Fruit fly (Drosophila melanogaster) whole organism, embryonic: ENCODE results near the gene NELF-B.

Experiments used
- Awh ChIP-seq: fragments of 200-800 bp; sonication (Bioruptor generic); IDR thresholded peaks from 2 replicates; pipeline ENCODE4, ENCODE4 v1.3.6; 2022; ENCODE audit warnings: missing biosample characterization, missing genetic modification characterization
- Bgb ChIP-seq: fragments of 200-800 bp; sonication (Bioruptor generic); IDR thresholded peaks from 2 replicates; pipeline ENCODE4 v1.3.6; 2022; ENCODE audit warnings: missing biosample characterization, missing genetic modification characterization; ENCODE audit not compliant: partially characterized antibody
- CG10209 ChIP-seq: fragments of 200-800 bp; sonication (Bioruptor generic); optimal IDR thresholded peaks from 3 replicates; lab custom pipeline; 2017; ENCODE audit warnings: missing biosample characterization, mild to moderate bottlenecking, missing genetic modification characterization, missing genetic modification reagents
- CG11247 ChIP-seq: fragments of 200-800 bp; sonication (Bioruptor generic); IDR thresholded peaks from 2 replicates; pipeline ENCODE4 v1.3.6; 2022; ENCODE audit warnings: missing biosample characterization, missing genetic modification characterization
- CG11398 ChIP-seq: fragments of 200-800 bp; sonication (Bioruptor generic); optimal IDR thresholded peaks from 2 replicates; lab custom pipeline; 2016; ENCODE audit warnings: missing biosample characterization, missing genetic modification characterization
- CG13123 ChIP-seq: fragments of 200-800 bp; sonication (Bioruptor generic); optimal IDR thresholded peaks from 2 replicates; lab custom pipeline; 2016; ENCODE audit warnings: missing biosample characterization, missing genetic modification characterization
- CG14965 ChIP-seq: fragments of 200-800 bp; sonication (Bioruptor generic); optimal IDR thresholded peaks from 2 replicates; lab custom pipeline; 2016; ENCODE audit warnings: missing biosample characterization, missing genetic modification characterization, borderline replicate concordance
- CG17829 ChIP-seq: fragments of 200-800 bp; optimal IDR thresholded peaks from 2 replicates; lab custom pipeline; 2019; ENCODE audit warnings: missing biosample characterization, mild to moderate bottlenecking, missing genetic modification characterization, moderate library complexity
- CG2199 ChIP-seq: fragments of 200-800 bp; sonication (Bioruptor generic); IDR thresholded peaks from 3 replicates; pipeline ENCODE4 v1.3.6; 2022; ENCODE audit warnings: missing biosample characterization, missing genetic modification characterization
- CG30431 ChIP-seq: fragments of 200-800 bp; sonication (Bioruptor generic); optimal IDR thresholded peaks from 2 replicates; lab custom pipeline; 2017; ENCODE audit warnings: missing biosample characterization, missing genetic modification characterization
- CG31224 ChIP-seq: fragments of 200-800 bp; sonication (Bioruptor generic); IDR thresholded peaks from 2 replicates; pipeline ENCODE4 v1.3.6; 2022; ENCODE audit warnings: missing biosample characterization, missing genetic modification characterization
- CG32772 ChIP-seq: fragments of 200-800 bp; sonication (Bioruptor generic); IDR thresholded peaks from 2 replicates; pipeline ENCODE4 v1.3.6; 2022; ENCODE audit warnings: missing biosample characterization, missing genetic modification characterization
- CG4854 ChIP-seq: fragments of 200-800 bp; sonication (Bioruptor generic); optimal IDR thresholded peaks from 2 replicates; lab custom pipeline; 2016; ENCODE audit warnings: missing biosample characterization, missing genetic modification characterization, inconsistent platforms
- CG7928 ChIP-seq: fragments of 200-800 bp; sonication (Bioruptor generic); optimal IDR thresholded peaks from 2 replicates; lab custom pipeline; 2017; ENCODE audit warnings: missing biosample characterization, mild to moderate bottlenecking, missing genetic modification characterization
- CG8281 ChIP-seq: fragments of 200-800 bp; sonication (Bioruptor generic); optimal IDR thresholded peaks from 2 replicates; lab custom pipeline; 2018; ENCODE audit warnings: missing biosample characterization, mild to moderate bottlenecking, missing genetic modification characterization, moderate library complexity
- Doc2 ChIP-seq: fragments of 200-800 bp; sonication (Bioruptor generic); IDR thresholded peaks from 2 replicates; pipeline ENCODE4 v1.3.6; 2022; ENCODE audit warnings: missing biosample characterization, missing genetic modification characterization
- Elba2 ChIP-seq: fragments of 200-800 bp; sonication (Bioruptor generic); optimal IDR thresholded peaks from 3 replicates; lab custom pipeline; 2016; ENCODE audit warnings: missing biosample characterization, missing genetic modification characterization
- Ets97D ChIP-seq: fragments of 200-800 bp; sonication (Bioruptor generic); optimal IDR thresholded peaks from 3 replicates; lab custom pipeline; 2016; ENCODE audit warnings: missing biosample characterization, missing genetic modification characterization
- HLH3B ChIP-seq: fragments of 200-800 bp; sonication (Bioruptor generic); IDR thresholded peaks from 2 replicates; pipeline ENCODE4 v1.3.6; 2022; ENCODE audit warnings: missing biosample characterization, missing genetic modification characterization
- Hey ChIP-seq: fragments of 200-800 bp; sonication (Bioruptor generic); optimal IDR thresholded peaks from 3 replicates; lab custom pipeline; 2018; ENCODE audit warnings: missing biosample characterization, mild to moderate bottlenecking, missing genetic modification characterization
- Hmr ChIP-seq: fragments of 200-800 bp; sonication (Bioruptor generic); optimal IDR thresholded peaks from 3 replicates; lab custom pipeline; 2017; ENCODE audit warnings: mild to moderate bottlenecking, missing biosample characterization, missing genetic modification reagents, missing genetic modification characterization
- Jarid2 ChIP-seq: fragments of 200-800 bp; sonication (Bioruptor generic); optimal IDR thresholded peaks from 3 replicates; lab custom pipeline; 2017; ENCODE audit warnings: mild to moderate bottlenecking, missing biosample characterization, missing genetic modification reagents, missing genetic modification characterization
- Mrtf ChIP-seq: fragments of 200-800 bp; sonication (Bioruptor generic); IDR thresholded peaks from 3 replicates; pipeline ENCODE4 v1.3.6; 2022; ENCODE audit warnings: missing biosample characterization, missing genetic modification characterization
- Myb ChIP-seq: fragments of 200-800 bp; sonication (Bioruptor generic); optimal IDR thresholded peaks from 2 replicates; lab custom pipeline; 2016; ENCODE audit warnings: missing biosample characterization, missing genetic modification characterization
- NC2α ChIP-seq: fragments of 200-800 bp; sonication (Bioruptor generic); optimal IDR thresholded peaks from 2 replicates; lab custom pipeline; 2016; ENCODE audit warnings: missing biosample characterization, missing genetic modification characterization
- PHDP ChIP-seq: fragments of 200-800 bp; sonication (Bioruptor generic); optimal IDR thresholded peaks from 3 replicates; lab custom pipeline; 2018; ENCODE audit warnings: missing biosample characterization, mild to moderate bottlenecking, missing genetic modification characterization, moderate library complexity
- Pdp1 ChIP-seq, 2 experiments: fragments of 200-800 bp; sonication (Bioruptor generic); optimal IDR thresholded peaks; 3 replicates each; lab custom pipeline; 2016; ENCODE audit warnings: missing biosample characterization in 2 of 2, missing genetic modification characterization in 2 of 2, mild to moderate bottlenecking in 1 of 2, moderate library complexity in 1 of 2
- Ptx1 ChIP-seq: fragments of 200-800 bp; sonication (Bioruptor generic); IDR thresholded peaks from 2 replicates; pipeline ENCODE4 v1.3.6; 2022; ENCODE audit warnings: missing biosample characterization, missing genetic modification characterization
- Rx ChIP-seq: fragments of 200-800 bp; sonication (Bioruptor generic); IDR thresholded peaks from 2 replicates; pipeline ENCODE4 v1.3.6; 2022; ENCODE audit warnings: missing biosample characterization, missing genetic modification characterization
- Sin3A ChIP-seq: fragments of >200 bp; optimal IDR thresholded peaks from 2 replicates; lab custom pipeline; 2018
- Stat92E ChIP-seq, 3 experiments: fragments of >200 bp in 2 of 3; fragments of 200-800 bp in 1 of 3; sonication (Bioruptor generic) in 1 of 3; optimal IDR thresholded peaks; 2 replicates each; lab custom pipeline; 2017 to 2019; ENCODE audit warnings: missing biosample characterization in 3 of 3, missing genetic modification characterization in 3 of 3, mild to moderate bottlenecking in 1 of 3, moderate library complexity in 1 of 3
- Usf ChIP-seq: fragments of 200-800 bp; sonication (Bioruptor generic); optimal IDR thresholded peaks from 2 replicates; lab custom pipeline; 2017; ENCODE audit warnings: missing genotype, missing biosample characterization, missing genetic modification characterization
- bbx ChIP-seq: fragments of 200-800 bp; sonication (Bioruptor generic); IDR thresholded peaks from 2 replicates; pipeline ENCODE4 v1.3.6; 2022; ENCODE audit warnings: missing biosample characterization, missing genetic modification characterization; ENCODE audit not compliant: partially characterized antibody
- esg ChIP-seq: fragments of 200-800 bp; sonication (Bioruptor generic); conservative IDR thresholded peaks from 2 replicates; pipeline ENCODE4 v1.3.6; 2022; ENCODE audit warnings: missing biosample characterization, missing genetic modification characterization
- gcm2 ChIP-seq: fragments of 200-800 bp; sonication (Bioruptor generic); optimal IDR thresholded peaks from 2 replicates; lab custom pipeline; 2016; ENCODE audit warnings: missing biosample characterization, missing genetic modification characterization
- grn ChIP-seq: fragments of 200-800 bp; sonication (Bioruptor generic); optimal IDR thresholded peaks from 3 replicates; lab custom pipeline; 2017; ENCODE audit warnings: missing biosample characterization, missing genetic modification characterization
- gsb ChIP-seq: fragments of 200-800 bp; sonication (Bioruptor generic); IDR thresholded peaks from 2 replicates; pipeline ENCODE4 v1.3.6; 2022; ENCODE audit warnings: missing biosample characterization, missing genetic modification characterization
- h ChIP-seq: fragments of >200 bp; optimal IDR thresholded peaks from 2 replicates; lab custom pipeline; 2017
- klu ChIP-seq: fragments of 200-800 bp; sonication (Bioruptor generic); IDR thresholded peaks from 2 replicates; pipeline ENCODE4 v1.3.6; 2022; ENCODE audit warnings: missing biosample characterization, missing genetic modification characterization
- odd ChIP-seq: fragments of 200-800 bp; sonication (Bioruptor generic); optimal IDR thresholded peaks from 2 replicates; lab custom pipeline; 2017; ENCODE audit warnings: missing biosample characterization, mild to moderate bottlenecking, missing genetic modification characterization
- pfk ChIP-seq: fragments of 200-800 bp; sonication (Bioruptor generic); optimal IDR thresholded peaks from 2 replicates; lab custom pipeline; 2018; ENCODE audit warnings: missing biosample characterization, mild to moderate bottlenecking, missing genetic modification characterization, moderate library complexity
- pzg ChIP-seq: fragments of 200-800 bp; sonication (Bioruptor generic); optimal IDR thresholded peaks from 3 replicates; lab custom pipeline; 2018; ENCODE audit warnings: missing biosample characterization, mild to moderate bottlenecking, missing genetic modification characterization, moderate library complexity
- ranshi ChIP-seq: fragments of 200-800 bp; sonication (Bioruptor generic); IDR thresholded peaks from 2 replicates; pipeline ENCODE4 v1.3.6; 2022; ENCODE audit warnings: missing biosample characterization, missing genetic modification characterization
- sc ChIP-seq, 3 experiments: fragments of >200 bp in 2 of 3; fragments of 200-800 bp in 1 of 3; sonication (Bioruptor generic) in 1 of 3; optimal IDR thresholded peaks; 2 replicates in 2 of 3; 3 replicates in 1 of 3; lab custom pipeline; 2017; ENCODE audit warnings: mild to moderate bottlenecking in 1 of 3, missing biosample characterization in 1 of 3, missing genetic modification characterization in 1 of 3, missing genetic modification reagents in 1 of 3
- seq ChIP-seq: fragments of 200-800 bp; sonication (Bioruptor generic); IDR thresholded peaks from 2 replicates; pipeline ENCODE4 v1.3.6; 2022; ENCODE audit warnings: missing biosample characterization, missing genetic modification characterization
- sim ChIP-seq: fragments of 200-800 bp; sonication (Bioruptor generic); IDR thresholded peaks from 2 replicates; pipeline ENCODE4 v1.3.6; 2022; ENCODE audit warnings: missing biosample characterization, missing genetic modification characterization
- sisA ChIP-seq: fragments of 200-800 bp; sonication (Bioruptor generic); IDR thresholded peaks from 2 replicates; pipeline ENCODE4 v1.3.6; 2022; ENCODE audit warnings: missing biosample characterization, missing genetic modification characterization
- stc ChIP-seq: fragments of 200-800 bp; sonication (Bioruptor generic); IDR thresholded peaks from 2 replicates; pipeline ENCODE4 v1.3.6; 2022; ENCODE audit warnings: missing biosample characterization, missing genetic modification characterization
- stwl ChIP-seq: fragments of 200-800 bp; sonication (Bioruptor generic); optimal IDR thresholded peaks from 3 replicates; lab custom pipeline; 2018; ENCODE audit warnings: missing biosample characterization, mild to moderate bottlenecking, missing genetic modification characterization, moderate library complexity
- tap ChIP-seq: fragments of 200-800 bp; optimal IDR thresholded peaks from 3 replicates; lab custom pipeline; 2019; ENCODE audit warnings: missing biosample characterization, mild to moderate bottlenecking, missing genetic modification characterization, moderate library complexity

The NELF-B gene

dm6 chrX:7710439-7711154, 17.6 kb downstream of the NELF-B start (continued):
- TF ChIP-seq Elba2 (GFP tag; lab: Kevin White, UChicago), result no peak
- TF ChIP-seq Mrtf, result no peak
- no peak for TF ChIP-seq NC2α
- no peak for TF ChIP-seq Doc2 (GFP tag; lab: Robert Waterston, UW)
- TF ChIP-seq pfk, result no peak
- no peak for TF ChIP-seq CG7928 (GFP tag; lab: Kevin White, UChicago)
- TF ChIP-seq sc (optimal IDR thresholded peaks at IDR 0.05; lab: Kevin White, UChicago), result no peak
- no peak for TF ChIP-seq sc (GFP tag; optimal IDR thresholded peaks at IDR 0.05; lab: Kevin White, UChicago)
- no peak for TF ChIP-seq sisA (GFP tag; lab: Robert Waterston, UW)
- 0 out of 2 replicates have a peak, but pooled peaks have one; percentile 38 for TF ChIP-seq CG11247 (GFP tag; lab: Robert Waterston, UW)
- no peak for TF ChIP-seq tap (tag; lab: Kevin White, UChicago)
- TF ChIP-seq PHDP, result no peak
- TF ChIP-seq seq (GFP tag; lab: Robert Waterston, UW), result no peak
- no peak for TF ChIP-seq HLH3B (GFP tag; lab: Robert Waterston, UW)
- peak; percentile 66 for TF ChIP-seq pzg (GFP tag; lab: Kevin White, UChicago)
- peak; percentile 100 for TF ChIP-seq Myb (GFP tag; lab: Kevin White, UChicago)
- peak; percentile 78 for TF ChIP-seq CG10209 (GFP tag; lab: Kevin White, UChicago)
- no peak for TF ChIP-seq grn (GFP tag; lab: Kevin White, UChicago)
- TF ChIP-seq Pdp1 (GFP tag; optimal IDR thresholded peaks at IDR 0.05; lab: Kevin White, UChicago), result peak; percentile 41 to 72
- TF ChIP-seq stc (GFP tag; lab: Robert Waterston, UW), result no peak
- no peak for TF ChIP-seq Awh (GFP tag; lab: Robert Waterston, UW)
- no peak for TF ChIP-seq gsb (GFP tag; lab: Robert Waterston, UW)
- TF ChIP-seq Hey, result no peak
- TF ChIP-seq CG32772 (GFP tag; lab: Robert Waterston, UW), result 0 out of 2 replicates have a peak, but pooled peaks have one; percentile 34
- peak; percentile 51 for TF ChIP-seq Ets97D (GFP tag; lab: Kevin White, UChicago)
- TF ChIP-seq CG11398 (GFP tag; lab: Kevin White, UChicago), result no peak
- no peak for TF ChIP-seq CG13123 (GFP tag; lab: Kevin White, UChicago)
- TF ChIP-seq CG14965, result no peak
- no peak for TF ChIP-seq odd (GFP tag; lab: Kevin White, UChicago)
- TF ChIP-seq gcm2 (GFP tag; lab: Kevin White, UChicago), result no peak
- no peak for TF ChIP-seq bbx (GFP tag; lab: Robert Waterston, UW)
- peak; percentile 32 for TF ChIP-seq Hmr
- TF ChIP-seq Bgb (GFP tag; lab: Robert Waterston, UW), result peak; percentile 42; the same call in 1 of the 2 replicates
- TF ChIP-seq klu, result no peak
- no peak for TF ChIP-seq CG31224 (GFP tag; lab: Robert Waterston, UW)
- no peak for TF ChIP-seq Usf
- peak; percentile 54 for TF ChIP-seq CG17829 (tag; lab: Kevin White, UChicago)
- no peak for TF ChIP-seq Sin3A
- TF ChIP-seq Jarid2 (GFP tag; lab: Kevin White, UChicago), result no peak
- no peak for TF ChIP-seq CG8281
- TF ChIP-seq h (lab: Kevin White, UChicago), result no peak
- no peak for TF ChIP-seq CG30431 (GFP tag; lab: Kevin White, UChicago)
- TF ChIP-seq Rx, result no peak
- TF ChIP-seq CG2199 (GFP tag; lab: Robert Waterston, UW), result 0 out of 3 replicates have a peak, but pooled peaks have one; percentile 41
- TF ChIP-seq Ptx1 (GFP tag; lab: Robert Waterston, UW), result peak; percentile 50; the same call in 1 of the 2 replicates
- no peak for TF ChIP-seq Stat92E (GFP tag; optimal IDR thresholded peaks at IDR 0.05; lab: Kevin White, UChicago)
- TF ChIP-seq sim (GFP tag; lab: Robert Waterston, UW), result no peak
- no peak for TF ChIP-seq ranshi (GFP tag; lab: Robert Waterston, UW)
- no peak for TF ChIP-seq esg (GFP tag; lab: Robert Waterston, UW)
- peak; percentile 29 for TF ChIP-seq stwl (tag; lab: Kevin White, UChicago)
- TF ChIP-seq CG4854 (GFP tag; lab: Kevin White, UChicago), result no peak
